Worm (Caenorhabditis elegans): Measurements from ENCODE around the gene M60.7.

- no peak for TF ChIP-seq W03F9.2 (tag; optimal IDR thresholded peaks at IDR 0.05)
- no peak for TF ChIP-seq him-1 (tag; optimal IDR thresholded peaks at IDR 0.05)
Measured at ce11 chrX:8229221-8229620, 31.8 kb downstream of the M60.7 start.

Measured in whole organism, L4/young adult.